Worm (Caenorhabditis elegans): ENCODE data around the gene ule-2.

Gene ule-2

ce11 chrIV:14608605-14609004, 26.3 kb upstream of the ule-2 start:
- TF ChIP-seq ceh-28 (tag; optimal IDR thresholded peaks at IDR 0.05) (no peak), spr-1 (tag; optimal IDR thresholded peaks at IDR 0.05) (no peak)

ce11 chrIV:14609774-14610173, 25.2 kb upstream of the ule-2 start:
- TF ChIP-seq fos-1 (tag; optimal IDR thresholded peaks at IDR 0.05), result no peak
- TF ChIP-seq dmd-8 (GFP tag; IDR thresholded peaks at IDR 0.05), result 0 out of 2 replicates have a peak, but pooled peaks have one; percentile 32
- TF ChIP-seq nhr-41 (GFP tag; IDR thresholded peaks at IDR 0.05), result no peak
- TF ChIP-seq Y75B8A.6 (GFP tag; IDR thresholded peaks at IDR 0.05), result no peak
- TF ChIP-seq daf-16 (GFP tag; optimal IDR thresholded peaks at IDR 0.05), result no peak
- TF ChIP-seq daf-16 (tag; optimal IDR thresholded peaks at IDR 0.05), result peak; percentile 71
- no peak for TF ChIP-seq daf-8 (GFP tag; IDR thresholded peaks at IDR 0.05)
- peak; percentile 90 for TF ChIP-seq dmd-6 (GFP tag; IDR thresholded peaks at IDR 0.05)
- no peak for TF ChIP-seq attf-4 (tag; optimal IDR thresholded peaks at IDR 0.05)
- peak; percentile 36 for TF ChIP-seq mep-1 (tag; optimal IDR thresholded peaks at IDR 0.05)
- no peak for TF ChIP-seq lir-3 (tag; optimal IDR thresholded peaks at IDR 0.05)
- peak in 1 of 2 experiments; percentile 37 for TF ChIP-seq lsy-2 (tag; optimal IDR thresholded peaks at IDR 0.05)
- TF ChIP-seq zip-2 (tag; optimal IDR thresholded peaks at IDR 0.05), result no peak
- no peak for TF ChIP-seq jun-1 (tag; optimal IDR thresholded peaks at IDR 0.05)
- no peak for TF ChIP-seq daf-12 (tag; optimal IDR thresholded peaks at IDR 0.05)
- TF ChIP-seq ZK546.5 (tag; optimal IDR thresholded peaks at IDR 0.05), result no peak
- TF ChIP-seq nhr-77 (tag; optimal IDR thresholded peaks at IDR 0.05), result peak; percentile 85
- no peak for TF ChIP-seq nhr-42 (GFP tag; IDR thresholded peaks at IDR 0.05)
- TF ChIP-seq snpc-1.2 (GFP tag; IDR thresholded peaks at IDR 0.05), result no peak
- TF ChIP-seq hif-1 (tag; optimal IDR thresholded peaks at IDR 0.05), result no peak
- TF ChIP-seq mdl-1 (tag; optimal IDR thresholded peaks at IDR 0.05), result peak in 1 of 2 experiments; percentile 75
- no peak for TF ChIP-seq madf-5 (GFP tag; IDR thresholded peaks at IDR 0.05)
- no peak for TF ChIP-seq egl-43 (GFP tag; IDR thresholded peaks at IDR 0.05)
- no peak for TF ChIP-seq nhr-237 (tag; optimal IDR thresholded peaks at IDR 0.05)
- peak; percentile 83 for TF ChIP-seq aha-1 (tag)
- no peak for TF ChIP-seq F44E2.7 (GFP tag; IDR thresholded peaks at IDR 0.05)
- no peak for TF ChIP-seq tra-1 (GFP tag; IDR thresholded peaks at IDR 0.05)
- no peak for TF ChIP-seq nhr-102 (tag; optimal IDR thresholded peaks at IDR 0.05)
- TF ChIP-seq lin-29 (GFP tag; IDR thresholded peaks at IDR 0.05), result no peak
- TF ChIP-seq zfp-3 (GFP tag; conservative IDR thresholded peaks at IDR 0.05), result no peak
- no peak for TF ChIP-seq madf-9 (GFP tag; conservative IDR thresholded peaks at IDR 0.05)
- TF ChIP-seq mdt-29 (GFP tag; IDR thresholded peaks at IDR 0.05), result no peak
- TF ChIP-seq nhr-11 (tag; optimal IDR thresholded peaks at IDR 0.05), result no peak
- no peak for TF ChIP-seq spr-3 (GFP tag; optimal IDR thresholded peaks at IDR 0.05)
- TF ChIP-seq pha-4 (GFP tag; IDR thresholded peaks at IDR 0.05), result no peak
- TF ChIP-seq pha-4 (tag; optimal IDR thresholded peaks at IDR 0.05), result no peak
- peak; percentile 14 for TF ChIP-seq ztf-7 (tag; optimal IDR thresholded peaks at IDR 0.05)
- no peak for TF ChIP-seq lim-7 (GFP tag; IDR thresholded peaks at IDR 0.05)
- no peak for TF ChIP-seq F49E8.2 (tag; optimal IDR thresholded peaks at IDR 0.05; ENCODE audit: borderline replicate concordance)
- TF ChIP-seq ceh-32 (tag; optimal IDR thresholded peaks at IDR 0.05; ENCODE audit: poor library complexity), result no peak
- TF ChIP-seq nhr-76 (tag; optimal IDR thresholded peaks at IDR 0.05), result no peak
- TF ChIP-seq skn-1 (tag; optimal IDR thresholded peaks at IDR 0.05), result no peak
- TF ChIP-seq R02D3.7 (tag; optimal IDR thresholded peaks at IDR 0.05), result no peak
- no peak for TF ChIP-seq T26A8.4 (GFP tag; IDR thresholded peaks at IDR 0.05)
- no peak for TF ChIP-seq nhr-6 (tag; optimal IDR thresholded peaks at IDR 0.05)
- TF ChIP-seq dpl-1 (GFP tag; optimal IDR thresholded peaks at IDR 0.05), result no peak
- no peak for TF ChIP-seq cey-2 (tag; optimal IDR thresholded peaks at IDR 0.05; ENCODE audit: borderline replicate concordance, insufficient read depth)
- TF ChIP-seq spr-1 (tag; optimal IDR thresholded peaks at IDR 0.05), result no peak
- TF ChIP-seq ZK337.2 (GFP tag; IDR thresholded peaks at IDR 0.05), result no peak
- TF ChIP-seq nhr-10 (tag; optimal IDR thresholded peaks at IDR 0.05), result no peak
- no peak for TF ChIP-seq ceh-82 (tag; optimal IDR thresholded peaks at IDR 0.05)

All from whole organism, L4 larva.